Worm (Caenorhabditis elegans): Measurements from ENCODE around the gene srh-177.
A peak's percentile ranks its signal among the peaks of the same experiment; 100 is the strongest.

srh-177 gene

DNA sequence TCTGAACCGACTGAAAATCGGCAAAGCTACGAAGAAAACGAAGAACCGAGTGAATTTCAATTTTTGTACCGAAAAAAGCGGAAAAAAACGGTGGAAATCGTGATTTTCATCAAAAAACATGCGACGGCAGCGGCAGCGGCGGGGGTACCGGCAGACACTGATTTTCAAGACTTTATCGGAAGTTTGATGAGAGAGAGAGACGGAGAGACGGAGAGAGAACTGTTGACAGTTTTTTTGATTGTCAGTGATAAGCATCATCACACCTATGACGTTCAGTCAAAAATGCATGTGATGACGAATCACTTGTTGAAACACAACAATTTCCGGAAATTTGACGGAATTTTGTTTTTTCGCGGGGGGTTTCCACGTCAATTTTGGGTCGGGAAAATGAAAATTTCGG lies 44.4 kb upstream of the srh-177 start (continued):
- no peak for TF ChIP-seq die-1 (tag; optimal IDR thresholded peaks at IDR 0.05)
- TF ChIP-seq atf-7 (tag; optimal IDR thresholded peaks at IDR 0.05), result peak; percentile 76
- TF ChIP-seq nhr-179 (tag; optimal IDR thresholded peaks at IDR 0.05), result no peak
- no peak for TF ChIP-seq ama-1 (optimal IDR thresholded peaks at IDR 0.05)
- no peak for TF ChIP-seq ama-1 (GFP tag; optimal IDR thresholded peaks at IDR 0.05)
- no peak for TF ChIP-seq unc-130 (GFP tag; optimal IDR thresholded peaks at IDR 0.05)
- no peak for TF ChIP-seq madf-6 (GFP tag; IDR thresholded peaks at IDR 0.05)
- TF ChIP-seq unc-62 (GFP tag; optimal IDR thresholded peaks at IDR 0.05), result peak; percentile 94
- TF ChIP-seq snpc-3.4 (tag; optimal IDR thresholded peaks at IDR 0.05), result no peak
- 0 out of 2 replicates have a peak, but pooled peaks have one; percentile 32 for TF ChIP-seq Y53G8AR.9 (GFP tag; conservative IDR thresholded peaks at IDR 0.05)
- no peak for TF ChIP-seq xnd-1 (tag; optimal IDR thresholded peaks at IDR 0.05)
- TF ChIP-seq lag-1 (GFP tag; IDR thresholded peaks at IDR 0.05), result no peak
- TF ChIP-seq ceh-58 (GFP tag; IDR thresholded peaks at IDR 0.05), result no peak
- TF ChIP-seq sdz-38 (tag; optimal IDR thresholded peaks at IDR 0.05), result no peak
- no peak for TF ChIP-seq repo-1 (tag; optimal IDR thresholded peaks at IDR 0.05)
- peak; percentile 7; the same call in 1 of the 2 replicates for TF ChIP-seq cebp-1 (GFP tag; IDR thresholded peaks at IDR 0.05)
- no peak for TF ChIP-seq cebp-1 (tag; optimal IDR thresholded peaks at IDR 0.05)
- no peak for TF ChIP-seq mel-28 (tag; optimal IDR thresholded peaks at IDR 0.05; ENCODE audit: borderline replicate concordance)
- TF ChIP-seq tlf-1 (GFP tag; optimal IDR thresholded peaks at IDR 0.05), result no peak
- TF ChIP-seq pha-4 (tag; optimal IDR thresholded peaks at IDR 0.05), result no peak
- TF ChIP-seq ccch-3 (GFP tag; optimal IDR thresholded peaks at IDR 0.05), result no peak
- TF ChIP-seq ztf-18 (tag; optimal IDR thresholded peaks at IDR 0.05), result no peak
- TF ChIP-seq Y79H2A.3 (GFP tag; conservative IDR thresholded peaks at IDR 0.05), result no peak
- no peak for TF ChIP-seq zfh-2 (GFP tag; conservative IDR thresholded peaks at IDR 0.05)
- TF ChIP-seq lsl-1 (GFP tag; optimal IDR thresholded peaks at IDR 0.05), result no peak
- TF ChIP-seq lin-54 (GFP tag; optimal IDR thresholded peaks at IDR 0.05), result peak; percentile 1
- no peak for TF ChIP-seq F39B2.1 (GFP tag; IDR thresholded peaks at IDR 0.05)
- no peak for TF ChIP-seq Y67H2A.10 (GFP tag; conservative IDR thresholded peaks at IDR 0.05)
- TF ChIP-seq F10E7.11 (tag; optimal IDR thresholded peaks at IDR 0.05), result no peak
- no peak for TF ChIP-seq snpc-4 (GFP tag; optimal IDR thresholded peaks at IDR 0.05)
- peak in 1 of 4 experiments; percentile 6 for TF ChIP-seq snpc-4 (tag; optimal IDR thresholded peaks at IDR 0.05)
- TF ChIP-seq snpc-1.3 (tag; optimal IDR thresholded peaks at IDR 0.05; ENCODE audit: insufficient read depth), result no peak
- TF ChIP-seq dpff-1 (tag; optimal IDR thresholded peaks at IDR 0.05), result no peak
- no peak for TF ChIP-seq F57A8.1 (GFP tag; optimal IDR thresholded peaks at IDR 0.05)
- TF ChIP-seq fkh-3 (tag; optimal IDR thresholded peaks at IDR 0.05), result no peak
- TF ChIP-seq mes-4 (tag; optimal IDR thresholded peaks at IDR 0.05), result no peak
- no peak for TF ChIP-seq F49E8.2 (tag; optimal IDR thresholded peaks at IDR 0.05; ENCODE audit: insufficient read depth)
- TF ChIP-seq ceh-27 (GFP tag; optimal IDR thresholded peaks at IDR 0.05), result no peak
- peak in 1 of 2 experiments; percentile 5 for TF ChIP-seq let-607 (tag; optimal IDR thresholded peaks at IDR 0.05)
- TF ChIP-seq B0035.1 (tag; optimal IDR thresholded peaks at IDR 0.05), result no peak
- TF ChIP-seq F57C9.4 (tag; optimal IDR thresholded peaks at IDR 0.05), result no peak
- TF ChIP-seq attf-5 (GFP tag; optimal IDR thresholded peaks at IDR 0.05), result peak; percentile 17
- 0 out of 2 replicates have a peak, but pooled peaks have one; percentile 46 for TF ChIP-seq nfyb-1 (GFP tag; IDR thresholded peaks at IDR 0.05)
- no peak for TF ChIP-seq egrh-3 (GFP tag; IDR thresholded peaks at IDR 0.05)
- no peak for TF ChIP-seq lin-26 (GFP tag; IDR thresholded peaks at IDR 0.05)
- no peak for TF ChIP-seq lir-1 (GFP tag; conservative IDR thresholded peaks at IDR 0.05)
- TF ChIP-seq C17E4.6 (GFP tag; IDR thresholded peaks at IDR 0.05), result no peak
- TF ChIP-seq hsf-1 (GFP tag; IDR thresholded peaks at IDR 0.05), result no peak
- no peak for TF ChIP-seq aptf-2 (GFP tag; conservative IDR thresholded peaks at IDR 0.05)
- no peak for TF ChIP-seq B0019.2 (GFP tag; conservative IDR thresholded peaks at IDR 0.05)

All from whole organism, young adult.